Fruit fly (Drosophila melanogaster) whole organism, wandering third instar larva: ENCODE measurements around the gene XNP.

Experiments
- Abd-B ChIP-seq: fragments of >200 bp; optimal IDR thresholded peaks from 2 replicates; lab custom pipeline; 2017; ENCODE audit warnings: missing biosample characterization, missing genetic modification characterization
- CG32264 ChIP-seq: fragments of 200-800 bp; sonication (Bioruptor generic); optimal IDR thresholded peaks from 2 replicates; lab custom pipeline; 2016; ENCODE audit warnings: missing biosample characterization, missing genetic modification characterization
- CG9705 ChIP-seq: fragments of 200-800 bp; sonication (Bioruptor generic); optimal IDR thresholded peaks from 2 replicates; lab custom pipeline; 2018; ENCODE audit warnings: missing biosample characterization, mild to moderate bottlenecking, missing genetic modification characterization
- CrebA ChIP-seq: fragments of 200-800 bp; sonication (Bioruptor generic); optimal IDR thresholded peaks from 2 replicates; lab custom pipeline; 2016; ENCODE audit warnings: missing biosample characterization, mild to moderate bottlenecking, missing genetic modification characterization, borderline replicate concordance
- Dfd ChIP-seq: fragments of >200 bp; optimal IDR thresholded peaks from 2 replicates; lab custom pipeline; 2017; ENCODE audit warnings: missing biosample characterization, missing genetic modification characterization
- GATAd ChIP-seq: sonication (Bioruptor generic); optimal IDR thresholded peaks from 2 replicates; lab custom pipeline; 2016; ENCODE audit warnings: missing biosample characterization, missing genetic modification characterization
- HLH106 ChIP-seq: fragments of 200-800 bp; optimal IDR thresholded peaks from 3 replicates; lab custom pipeline; 2019; ENCODE audit warnings: missing biosample characterization, mild to moderate bottlenecking, missing genetic modification characterization, moderate library complexity
- Hnf4 ChIP-seq: fragments of 200-800 bp; sonication (Bioruptor generic); optimal IDR thresholded peaks from 2 replicates; lab custom pipeline; 2016; ENCODE audit warnings: missing biosample characterization, mild to moderate bottlenecking, missing genetic modification characterization
- Hr78 ChIP-seq: fragments of >200 bp; optimal IDR thresholded peaks from 2 replicates; lab custom pipeline; 2017; ENCODE audit warnings: missing biosample characterization, missing genetic modification characterization
- Hr83 ChIP-seq: fragments of 200-300 bp; sonication (Bioruptor generic); optimal IDR thresholded peaks from 2 replicates; lab custom pipeline; 2016; ENCODE audit warnings: missing biosample characterization, mild to moderate bottlenecking, missing genetic modification characterization, moderate library complexity; ENCODE audit not compliant: poor library complexity, severe bottlenecking
- Jra ChIP-seq: sonication (Bioruptor generic); optimal IDR thresholded peaks from 2 replicates; lab custom pipeline; 2016; ENCODE audit warnings: missing biosample characterization, missing genetic modification characterization
- Mio ChIP-seq: sonication (Bioruptor generic); optimal IDR thresholded peaks from 2 replicates; lab custom pipeline; 2016; ENCODE audit warnings: missing biosample characterization, missing genetic modification characterization
- Myc ChIP-seq: fragments of >200 bp; optimal IDR thresholded peaks from 2 replicates; lab custom pipeline; 2017
- N ChIP-seq: fragments of >200 bp; optimal IDR thresholded peaks from 2 replicates; lab custom pipeline; 2018; ENCODE audit warnings: missing biosample characterization, missing external identifiers, missing genetic modification characterization
- OdsH ChIP-seq: fragments of 200-800 bp; sonication (Bioruptor generic); optimal IDR thresholded peaks from 2 replicates; lab custom pipeline; 2016; ENCODE audit warnings: missing biosample characterization, mild to moderate bottlenecking, missing genetic modification characterization
- Rel ChIP-seq, 2 experiments: fragments of 200-800 bp; sonication (Bioruptor generic) in 1 of 2; optimal IDR thresholded peaks; 2 replicates in 1 of 2; 3 replicates in 1 of 2; lab custom pipeline; 2016 to 2019; ENCODE audit warnings: mild to moderate bottlenecking in 2 of 2, missing biosample characterization in 2 of 2, missing genetic modification characterization in 2 of 2, moderate library complexity in 1 of 2
- Sp1 ChIP-seq: fragments of 200-800 bp; sonication (Bioruptor generic); optimal IDR thresholded peaks from 3 replicates; lab custom pipeline; 2019; ENCODE audit warnings: missing biosample characterization, mild to moderate bottlenecking, missing genetic modification characterization, moderate library complexity
- Vsx2 ChIP-seq: fragments of 200-300, 225-300 bp; sonication (Bioruptor generic); optimal IDR thresholded peaks from 2 replicates; lab custom pipeline; 2018; ENCODE audit warnings: missing biosample characterization, missing genetic modification characterization; ENCODE audit not compliant: partially characterized antibody
- br ChIP-seq: fragments of 200-800 bp; sonication (Bioruptor generic); optimal IDR thresholded peaks from 2 replicates; lab custom pipeline; 2016; ENCODE audit warnings: missing biosample characterization, missing genetic modification characterization
- dl ChIP-seq, 2 experiments: fragments of 175-275, 200-275 bp in 1 of 2; fragments of 200-275 bp in 1 of 2; sonication (Bioruptor generic); optimal IDR thresholded peaks; lab custom pipeline; 2018; ENCODE audit warnings: mild to moderate bottlenecking in 2 of 2, missing biosample characterization in 2 of 2, missing genetic modification characterization in 2 of 2, moderate library complexity in 2 of 2; ENCODE audit not compliant: partially characterized antibody in 2 of 2, insufficient read depth in 1 of 2
- dmrt93B ChIP-seq: fragments of 200-800 bp; sonication (Bioruptor generic); optimal IDR thresholded peaks from 2 replicates; lab custom pipeline; 2018; ENCODE audit warnings: missing biosample characterization, mild to moderate bottlenecking, missing genetic modification characterization
- foxo ChIP-seq, 2 experiments: fragments of 200-800 bp; sonication (Bioruptor generic); optimal IDR thresholded peaks; 2 replicates in 1 of 2; 3 replicates in 1 of 2; lab custom pipeline; 2016 to 2017; ENCODE audit warnings: missing biosample characterization in 2 of 2, missing genetic modification characterization in 2 of 2
- fru ChIP-seq: fragments of 200-800 bp; sonication (Bioruptor generic); optimal IDR thresholded peaks from 3 replicates; lab custom pipeline; 2016; ENCODE audit warnings: missing biosample characterization, mild to moderate bottlenecking, missing genetic modification characterization
- h ChIP-seq: fragments of 200-800 bp; sonication (Bioruptor generic); optimal IDR thresholded peaks from 3 replicates; lab custom pipeline; 2016; ENCODE audit warnings: missing biosample characterization, mild to moderate bottlenecking, missing genetic modification characterization
- jim ChIP-seq: fragments of 175-275, 200-325 bp; sonication (Bioruptor generic); optimal IDR thresholded peaks from 2 replicates; lab custom pipeline; 2016; ENCODE audit warnings: missing biosample characterization, mild to moderate bottlenecking, missing genetic modification characterization
- lola ChIP-seq: fragments of >200 bp; optimal IDR thresholded peaks from 2 replicates; lab custom pipeline; 2017; ENCODE audit warnings: missing biosample characterization, missing genetic modification characterization
- psq ChIP-seq: fragments of 200-800 bp; sonication (Bioruptor generic); optimal IDR thresholded peaks from 3 replicates; lab custom pipeline; 2017; ENCODE audit warnings: missing biosample characterization, mild to moderate bottlenecking, missing genetic modification characterization, moderate library complexity
- rgr ChIP-seq: fragments of 200-800 bp; sonication (Bioruptor generic); optimal IDR thresholded peaks from 3 replicates; lab custom pipeline; 2016; ENCODE audit warnings: missing biosample characterization, mild to moderate bottlenecking, missing genetic modification characterization
- sage ChIP-seq: fragments of 200-800 bp; sonication (Bioruptor generic); optimal IDR thresholded peaks from 2 replicates; lab custom pipeline; 2016; ENCODE audit warnings: missing biosample characterization, mild to moderate bottlenecking, missing genetic modification characterization
- sv ChIP-seq: fragments of 200-800 bp; sonication (Bioruptor generic); optimal IDR thresholded peaks from 3 replicates; lab custom pipeline; 2016; ENCODE audit warnings: missing biosample characterization, missing genetic modification characterization
- tai ChIP-seq: sonication (Bioruptor generic); optimal IDR thresholded peaks from 2 replicates; lab custom pipeline; 2016; ENCODE audit warnings: missing biosample characterization, missing genetic modification characterization
- usp ChIP-seq: fragments of >200 bp; optimal IDR thresholded peaks from 2 replicates; lab custom pipeline; 2017; ENCODE audit warnings: missing biosample characterization, missing genetic modification characterization
- woc ChIP-seq: sonication (Bioruptor generic); optimal IDR thresholded peaks from 2 replicates; lab custom pipeline; 2016; ENCODE audit warnings: missing biosample characterization, mild to moderate bottlenecking, missing genetic modification characterization

The XNP gene

DNA sequence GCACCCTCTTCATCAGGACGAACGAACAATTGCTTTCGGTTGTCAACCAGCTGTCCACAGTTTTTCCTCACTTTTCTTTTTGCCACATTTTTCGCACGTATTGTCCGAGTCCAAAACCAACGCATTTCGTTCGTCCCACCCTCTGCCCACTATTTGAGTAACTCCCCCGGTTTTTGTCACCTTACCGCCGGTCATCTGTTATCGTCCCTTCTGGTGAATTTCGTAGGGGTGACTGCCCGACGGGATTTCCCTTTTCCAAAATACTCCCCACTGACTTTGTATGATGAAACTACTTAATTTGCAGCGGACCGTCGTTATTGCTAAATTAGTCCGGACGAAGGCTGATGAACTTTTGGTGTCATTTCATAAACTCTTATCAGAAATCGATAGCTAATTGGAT lies 25.5 kb downstream of the XNP start:
- TF ChIP-seq CrebA (GFP tag; lab: Kevin White, UChicago), result no peak
- TF ChIP-seq foxo (GFP tag; optimal IDR thresholded peaks at IDR 0.05; lab: Kevin White, UChicago), result no peak
- no peak for TF ChIP-seq Rel (GFP tag; optimal IDR thresholded peaks at IDR 0.05; lab: Kevin White, UChicago)
- peak; percentile 2 for TF ChIP-seq Rel (tag; optimal IDR thresholded peaks at IDR 0.05; lab: Kevin White, UChicago)

DNA sequence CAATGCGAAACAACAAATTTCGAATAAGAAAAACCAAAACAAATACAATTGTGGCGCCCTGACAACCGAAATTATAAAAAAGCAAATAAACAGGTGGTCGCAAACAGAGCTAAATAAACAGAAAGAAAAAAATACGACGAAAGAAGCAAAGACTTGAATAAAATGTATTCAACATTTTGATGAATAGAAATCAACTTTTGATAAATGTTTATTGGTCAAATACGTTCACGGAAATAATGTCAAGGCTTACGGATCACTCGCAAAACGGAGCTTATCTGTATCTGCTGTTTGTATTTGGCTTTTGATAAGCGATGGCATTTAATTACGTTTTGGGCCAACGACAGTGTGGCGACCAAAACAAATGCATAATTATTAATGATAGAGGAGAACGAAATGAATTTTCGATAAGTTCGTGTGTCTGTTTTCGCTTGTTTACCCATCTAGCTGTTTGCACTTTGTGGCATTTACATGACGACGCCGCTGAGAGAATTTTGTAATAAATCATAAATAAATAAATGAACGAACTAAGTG lies 29.4 kb downstream of the XNP start:
- TF ChIP-seq h (GFP tag; lab: Kevin White, UChicago) (peak; percentile 12), Sp1 (GFP tag; lab: Kevin White, UChicago) (peak; percentile 26), rgr (peak; percentile 4), GATAd (GFP tag; lab: Kevin White, UChicago) (no peak), Dfd (no peak), OdsH (peak; percentile 30), CG9705 (GFP tag; lab: Kevin White, UChicago) (peak; percentile 8), Rel (GFP tag; optimal IDR thresholded peaks at IDR 0.05; lab: Kevin White, UChicago) (no peak), Rel (tag; optimal IDR thresholded peaks at IDR 0.05; lab: Kevin White, UChicago) (peak; percentile 41), br (GFP tag; lab: Kevin White, UChicago) (peak; percentile 23), Hr83 (GFP tag; lab: Kevin White, UChicago) (no peak), tai (GFP tag; lab: Kevin White, UChicago) (peak; percentile 47), psq (peak; percentile 23)

DNA sequence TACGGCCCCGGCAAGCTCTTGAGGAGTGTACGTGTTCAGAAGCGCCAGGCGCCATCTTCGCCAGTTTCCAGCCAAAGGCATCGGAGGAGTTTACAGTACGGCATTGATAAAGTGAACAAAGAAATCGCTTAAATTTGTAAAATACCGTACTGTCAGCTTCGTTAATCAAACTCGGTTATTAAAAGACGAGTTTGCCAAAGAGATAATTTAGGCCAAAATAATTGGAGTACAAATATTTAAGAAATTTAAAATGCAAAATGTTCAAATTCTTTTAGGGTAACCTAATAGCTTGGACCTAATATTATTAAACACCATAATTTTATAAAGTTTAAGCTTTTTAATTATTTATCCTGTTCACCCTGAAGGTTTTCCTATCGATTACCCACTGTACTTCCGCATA lies 30.8 kb downstream of the XNP start:
- no peak for TF ChIP-seq dmrt93B (GFP tag; lab: Kevin White, UChicago)
- TF ChIP-seq N (GFP tag; lab: Kevin White, UChicago), result no peak
- no peak for TF ChIP-seq Vsx2 (GFP tag; lab: Kevin White, UChicago)
- TF ChIP-seq Mio, result no peak
- no peak for TF ChIP-seq Rel (GFP tag; optimal IDR thresholded peaks at IDR 0.05; lab: Kevin White, UChicago)
- no peak for TF ChIP-seq Rel (tag; optimal IDR thresholded peaks at IDR 0.05; lab: Kevin White, UChicago)
- TF ChIP-seq Hr83 (GFP tag; lab: Kevin White, UChicago), result no peak
- no peak for TF ChIP-seq woc (GFP tag; lab: Kevin White, UChicago)
- no peak for TF ChIP-seq sage (GFP tag; lab: Kevin White, UChicago)
- no peak for TF ChIP-seq Abd-B
- no peak for TF ChIP-seq Myc
- no peak for TF ChIP-seq jim (GFP tag; lab: Kevin White, UChicago)

DNA sequence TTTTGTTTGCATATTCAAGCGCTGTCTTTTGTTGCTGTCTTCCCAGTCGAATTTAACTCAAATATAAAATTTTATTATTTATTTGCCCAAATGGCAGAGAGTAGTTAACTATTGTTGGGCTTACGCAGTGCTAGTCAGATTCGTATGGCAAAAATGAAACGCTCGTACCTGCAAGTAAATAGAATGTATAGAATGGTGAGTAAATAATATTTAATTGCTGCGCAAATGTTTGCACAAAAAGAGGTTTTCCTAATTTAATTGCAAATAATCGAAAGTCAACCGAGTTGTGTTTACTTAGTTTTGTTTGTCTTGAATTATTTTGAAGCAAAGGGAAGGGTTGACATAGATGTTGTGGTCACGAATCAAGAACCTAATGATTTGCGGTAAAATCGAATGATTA lies 33.9 kb downstream of the XNP start:
- TF ChIP-seq Hr83 (GFP tag; lab: Kevin White, UChicago), result no peak
- no peak for TF ChIP-seq Mio
- no peak for TF ChIP-seq dmrt93B (GFP tag; lab: Kevin White, UChicago)
- TF ChIP-seq Hnf4 (GFP tag; lab: Kevin White, UChicago), result no peak
- TF ChIP-seq usp, result no peak
- TF ChIP-seq jim (GFP tag; lab: Kevin White, UChicago), result no peak
- TF ChIP-seq fru, result no peak
- TF ChIP-seq CG32264 (GFP tag; lab: Kevin White, UChicago), result no peak
- TF ChIP-seq Dfd, result no peak

DNA sequence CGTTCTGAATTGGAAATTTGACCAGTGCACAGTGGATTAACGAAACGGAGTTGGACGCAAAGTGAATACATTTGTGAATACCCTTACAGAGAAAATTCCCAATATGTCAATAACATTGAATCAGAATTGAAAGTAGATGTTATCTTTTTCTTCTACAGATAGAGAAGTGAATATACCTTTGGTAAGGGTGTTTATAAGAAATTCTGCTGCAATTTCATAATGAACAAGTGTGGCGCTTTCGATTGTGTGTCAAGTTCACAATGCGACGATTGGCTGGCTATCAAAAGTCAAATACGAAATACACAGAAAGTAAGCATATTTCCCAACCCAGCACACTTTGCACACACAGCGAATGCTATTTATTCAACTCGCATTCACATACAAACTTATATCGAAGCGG lies 34.3 kb downstream of the XNP start:
- TF ChIP-seq HLH106 (tag; lab: Kevin White, UChicago), result no peak
- TF ChIP-seq h (GFP tag; lab: Kevin White, UChicago), result peak; percentile 13
- TF ChIP-seq psq, result peak; percentile 13

DNA sequence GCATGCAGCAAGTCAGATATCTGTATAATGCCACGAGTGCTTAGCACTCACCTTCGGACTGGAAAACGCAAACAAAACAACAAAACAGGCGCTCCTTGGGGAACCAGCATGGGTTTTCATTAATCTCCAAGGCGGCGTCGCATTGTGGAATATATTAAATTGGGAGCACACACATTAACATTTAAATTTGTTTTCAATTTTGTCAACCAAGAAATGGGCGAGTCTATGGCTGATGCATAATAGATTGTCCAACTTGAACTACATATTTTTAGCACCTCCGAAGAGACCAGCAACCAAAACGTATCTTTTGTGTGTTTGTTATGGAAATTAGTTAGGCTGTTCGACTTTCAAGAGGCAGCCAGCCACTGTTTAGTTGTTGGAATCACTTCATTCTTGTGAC lies 35.2 kb downstream of the XNP start:
- TF ChIP-seq sv (GFP tag; lab: Kevin White, UChicago) (no peak), woc (GFP tag; lab: Kevin White, UChicago) (no peak), Rel (GFP tag; optimal IDR thresholded peaks at IDR 0.05; lab: Kevin White, UChicago) (no peak), Rel (tag; optimal IDR thresholded peaks at IDR 0.05; lab: Kevin White, UChicago) (no peak), dl (GFP tag; optimal IDR thresholded peaks at IDR 0.05; lab: Kevin White, UChicago; ENCODE audit: insufficient read depth in 1 of 2, partially characterized antibody in 2 of 2) (no peak), br (GFP tag; lab: Kevin White, UChicago) (no peak), foxo (GFP tag; optimal IDR thresholded peaks at IDR 0.05; lab: Kevin White, UChicago) (no peak), Abd-B (no peak), OdsH (no peak), rgr (no peak), lola (GFP tag; lab: Kevin White, UChicago) (no peak), CG32264 (GFP tag; lab: Kevin White, UChicago) (no peak), Hr78 (GFP tag; lab: Kevin White, UChicago) (no peak), Jra (GFP tag; lab: Kevin White, UChicago) (no peak), N (GFP tag; lab: Kevin White, UChicago) (no peak), usp (no peak), Sp1 (GFP tag; lab: Kevin White, UChicago) (no peak), Hnf4 (GFP tag; lab: Kevin White, UChicago) (no peak), Dfd (no peak), tai (GFP tag; lab: Kevin White, UChicago) (no peak), psq (no peak)
